Fruit fly (Drosophila melanogaster) whole organism, pupa: ENCODE measurements around the gene CG34328.

ENCODE experiments used
- CG10348 ChIP-seq: fragments of 200-800 bp; sonication (Bioruptor generic); IDR thresholded peaks from 2 replicates; pipeline ENCODE4 v1.3.6; 2022; ENCODE audit warnings: missing biosample characterization, missing genetic modification characterization
- CG12605 ChIP-seq: fragments of 200-800 bp; sonication (Bioruptor generic); IDR thresholded peaks from 2 replicates; pipeline ENCODE4 v1.3.6; 2022; ENCODE audit warnings: missing biosample characterization, missing genetic modification characterization
- CG13204 ChIP-seq: fragments of 200-800 bp; sonication (Bioruptor generic); optimal IDR thresholded peaks from 2 replicates; lab custom pipeline; 2018; ENCODE audit warnings: missing biosample characterization, mild to moderate bottlenecking, missing genetic modification characterization, moderate library complexity
- CG14655 ChIP-seq: fragments of 200-800 bp; sonication (Bioruptor generic); optimal IDR thresholded peaks from 3 replicates; lab custom pipeline; 2017; ENCODE audit warnings: mild to moderate bottlenecking, missing biosample characterization, missing genetic modification reagents, missing genetic modification characterization
- CG15710 ChIP-seq: fragments of 200-800 bp; sonication (Bioruptor generic); optimal IDR thresholded peaks from 2 replicates; lab custom pipeline; 2018; ENCODE audit warnings: missing biosample characterization, mild to moderate bottlenecking, missing genetic modification characterization, moderate library complexity
- CG17806 ChIP-seq: fragments of 200-800 bp; sonication (Bioruptor generic); optimal IDR thresholded peaks from 2 replicates; lab custom pipeline; 2018; ENCODE audit warnings: missing biosample characterization, mild to moderate bottlenecking, missing genetic modification characterization, moderate library complexity
- CG32121 ChIP-seq: fragments of 200-800 bp; sonication (Bioruptor generic); IDR thresholded peaks from 2 replicates; pipeline ENCODE4 v1.3.6; 2022; ENCODE audit warnings: missing biosample characterization, missing genetic modification characterization
- CG34367 ChIP-seq: fragments of 200-800 bp; sonication (Bioruptor generic); optimal IDR thresholded peaks from 2 replicates; lab custom pipeline; 2018; ENCODE audit warnings: missing biosample characterization, mild to moderate bottlenecking, missing genetic modification characterization
- CG4496 ChIP-seq: fragments of 200-800 bp; sonication (Bioruptor generic); IDR thresholded peaks from 3 replicates; pipeline ENCODE4 v1.3.6; 2022; ENCODE audit warnings: missing biosample characterization, missing genetic modification characterization
- CG8159 ChIP-seq: fragments of 200-800 bp; sonication (Bioruptor generic); optimal IDR thresholded peaks from 3 replicates; lab custom pipeline; 2018; ENCODE audit warnings: missing biosample characterization, mild to moderate bottlenecking, missing genetic modification characterization, moderate library complexity
- CG8301 ChIP-seq: fragments of 200-800 bp; sonication (Bioruptor generic); optimal IDR thresholded peaks from 2 replicates; lab custom pipeline; 2018; ENCODE audit warnings: missing biosample characterization, mild to moderate bottlenecking, missing genetic modification characterization
- CG9948 ChIP-seq: fragments of 200-800 bp; sonication (Bioruptor generic); optimal IDR thresholded peaks from 2 replicates; lab custom pipeline; 2018; ENCODE audit warnings: missing biosample characterization, mild to moderate bottlenecking, missing genetic modification characterization, moderate library complexity
- D1 ChIP-seq: fragments of 200-800 bp; sonication (Bioruptor generic); optimal IDR thresholded peaks from 2 replicates; lab custom pipeline; 2018; ENCODE audit warnings: missing biosample characterization, mild to moderate bottlenecking, missing genetic modification characterization, moderate library complexity
- EcR ChIP-seq: fragments of 200-800 bp; sonication (Bioruptor generic); optimal IDR thresholded peaks from 3 replicates; lab custom pipeline; 2019; ENCODE audit warnings: missing biosample characterization, missing genetic modification characterization, mild to moderate bottlenecking, moderate library complexity, missing genetic modification reagents
- Ets98B ChIP-seq: fragments of 200-800 bp; sonication (Bioruptor generic); IDR thresholded peaks from 2 replicates; pipeline ENCODE4 v1.3.6; 2022; ENCODE audit warnings: missing biosample characterization, missing genetic modification characterization
- Pif1A ChIP-seq: fragments of 200-800 bp; sonication (Bioruptor generic); optimal IDR thresholded peaks from 3 replicates; lab custom pipeline; 2016; ENCODE audit warnings: missing biosample characterization, missing genetic modification characterization
- Pif1B ChIP-seq: fragments of 200-800 bp; sonication (Bioruptor generic); optimal IDR thresholded peaks from 3 replicates; lab custom pipeline; 2016; ENCODE audit warnings: missing biosample characterization, missing genetic modification characterization
- Snoo ChIP-seq: fragments of 200-800 bp; sonication (Bioruptor generic); optimal IDR thresholded peaks from 3 replicates; lab custom pipeline; 2017; ENCODE audit warnings: missing biosample characterization, mild to moderate bottlenecking, missing genetic modification characterization, inconsistent platforms
- fd96Ca ChIP-seq: fragments of 200-800 bp; sonication (Bioruptor generic); IDR thresholded peaks from 3 replicates; pipeline ENCODE4 v1.3.6; 2022; ENCODE audit warnings: missing biosample characterization, missing genetic modification characterization
- gl ChIP-seq: fragments of 200-800 bp; sonication (Bioruptor generic); optimal IDR thresholded peaks from 2 replicates; lab custom pipeline; 2018; ENCODE audit warnings: missing biosample characterization, mild to moderate bottlenecking, missing genetic modification characterization
- rn ChIP-seq: fragments of 200-800 bp; sonication (Bioruptor generic); IDR thresholded peaks from 2 replicates; pipeline ENCODE4 v1.3.6; 2022; ENCODE audit warnings: missing biosample characterization, missing genetic modification characterization

Gene CG34328

dm6 chrX:18415115-18415514 lies 15.2 kb upstream of the CG34328 start, which contains the start of gene CG15056:
TSS of gene CG15056 (plus strand) at chrX:18415415.
- TF ChIP-seq CG8301 (no peak), D1 (no peak), CG14655 (GFP tag; lab: Kevin White, UChicago) (no peak), CG9948 (tag; lab: Kevin White, UChicago) (no peak), EcR (no peak), fd96Ca (GFP tag; lab: Robert Waterston, UW) (no peak), CG32121 (GFP tag; lab: Robert Waterston, UW) (no peak), Snoo (tag; lab: Kevin White, UChicago) (no peak), CG8159 (no peak), Pif1A (no peak), gl (no peak)

- no peak for TF ChIP-seq Pif1B
- no peak for TF ChIP-seq CG17806 (tag; lab: Kevin White, UChicago)
- TF ChIP-seq CG4496, result peak; percentile 13; the same call in 1 of the 3 replicates
- TF ChIP-seq CG12605, result peak; percentile 39; the same call in 1 of the 2 replicates
These were observed 10.1 kb upstream of the CG34328 start, which contains the start of gene Nt5b for dm6 chrX:18409938-18410337. TSS of gene Nt5b (minus strand) at chrX:18410144.

- no peak for TF ChIP-seq CG12605
- TF ChIP-seq Snoo (tag; lab: Kevin White, UChicago), result no peak
- TF ChIP-seq Pif1B, result no peak
- no peak for TF ChIP-seq Ets98B (GFP tag; lab: Robert Waterston, UW)
- no peak for TF ChIP-seq CG4496
- TF ChIP-seq D1, result no peak
- no peak for TF ChIP-seq CG32121 (GFP tag; lab: Robert Waterston, UW)
- TF ChIP-seq CG10348 (GFP tag; lab: Robert Waterston, UW), result no peak
- TF ChIP-seq CG9948 (tag; lab: Kevin White, UChicago), result no peak
- no peak for TF ChIP-seq CG34367 (tag; lab: Kevin White, UChicago)
- no peak for TF ChIP-seq CG14655 (GFP tag; lab: Kevin White, UChicago)
These were observed 9.6 kb upstream of the CG34328 start for dm6 chrX:18409449-18409848.

- TF ChIP-seq Snoo (tag; lab: Kevin White, UChicago) (no peak), CG4496 (peak; percentile 37; the same call in 1 of the 3 replicates), Pif1A (no peak), D1 (no peak), CG13204 (no peak), CG10348 (GFP tag; lab: Robert Waterston, UW) (no peak), Ets98B (GFP tag; lab: Robert Waterston, UW) (peak; percentile 26), EcR (no peak), CG9948 (tag; lab: Kevin White, UChicago) (peak; percentile 26), CG8301 (peak; percentile 32), Pif1B (no peak), gl (no peak), CG15710 (peak; percentile 30), CG8159 (peak; percentile 5), CG34367 (tag; lab: Kevin White, UChicago) (peak; percentile 11), CG32121 (GFP tag; lab: Robert Waterston, UW) (no peak; the same call in 1 of the 2 replicates), CG17806 (tag; lab: Kevin White, UChicago) (no peak), fd96Ca (GFP tag; lab: Robert Waterston, UW) (no peak), CG12605 (peak; percentile 37; the same call in 1 of the 2 replicates), rn (no peak), CG14655 (GFP tag; lab: Kevin White, UChicago) (no peak)
These were observed 7.5 kb upstream of the CG34328 start for dm6 chrX:18407394-18407721.

dm6 chrX:18406593-18407393 lies 6.9 kb upstream of the CG34328 start:
- no peak for TF ChIP-seq CG17806 (tag; lab: Kevin White, UChicago)
- TF ChIP-seq CG32121 (GFP tag; lab: Robert Waterston, UW), result 0 out of 2 replicates have a peak, but pooled peaks have one; percentile 12
- TF ChIP-seq CG8301, result no peak
- peak; percentile 33; the same call in 1 of the 2 replicates for TF ChIP-seq Ets98B (GFP tag; lab: Robert Waterston, UW)
- no peak for TF ChIP-seq CG13204
- no peak for TF ChIP-seq CG9948 (tag; lab: Kevin White, UChicago)
- no peak for TF ChIP-seq CG15710
- TF ChIP-seq CG34367 (tag; lab: Kevin White, UChicago), result no peak
- no peak for TF ChIP-seq Pif1B
- no peak for TF ChIP-seq CG8159
- no peak for TF ChIP-seq CG4496
- no peak for TF ChIP-seq CG14655 (GFP tag; lab: Kevin White, UChicago)
- no peak for TF ChIP-seq rn

- TF ChIP-seq CG12605, result peak; percentile 42; the same call in 1 of the 2 replicates
- TF ChIP-seq rn, result no peak
- TF ChIP-seq CG32121 (GFP tag; lab: Robert Waterston, UW), result peak; percentile 67
- TF ChIP-seq CG13204, result no peak
- TF ChIP-seq CG17806 (tag; lab: Kevin White, UChicago), result no peak
- TF ChIP-seq Snoo (tag; lab: Kevin White, UChicago), result no peak
- TF ChIP-seq CG8301, result peak; percentile 55
- peak; percentile 40; the same call in 1 of the 2 replicates for TF ChIP-seq Ets98B (GFP tag; lab: Robert Waterston, UW)
- no peak for TF ChIP-seq CG15710
- peak; percentile 38 for TF ChIP-seq CG8159
- TF ChIP-seq CG10348 (GFP tag; lab: Robert Waterston, UW), result peak; percentile 28; the same call in 1 of the 2 replicates
- peak; percentile 32 for TF ChIP-seq Pif1B
- no peak for TF ChIP-seq D1
- TF ChIP-seq fd96Ca (GFP tag; lab: Robert Waterston, UW), result peak; percentile 62
- peak; percentile 28 for TF ChIP-seq Pif1A
- peak; percentile 60; the same call in 2 of the 3 replicates for TF ChIP-seq CG4496
- peak; percentile 71 for TF ChIP-seq CG14655 (GFP tag; lab: Kevin White, UChicago)
- peak; percentile 25 for TF ChIP-seq CG9948 (tag; lab: Kevin White, UChicago)
- no peak for TF ChIP-seq gl
- no peak for TF ChIP-seq EcR
- TF ChIP-seq CG34367 (tag; lab: Kevin White, UChicago), result peak; percentile 20
These were observed 5.7 kb upstream of the CG34328 start for dm6 chrX:18405567-18406059.
